Worm (Caenorhabditis elegans) whole organism, late embryonic: Measurements from ENCODE around the gene col-74.

Source experiments
- C08G9.2 ChIP-seq: sonication (generic microtip); optimal IDR thresholded peaks from 2 replicates; lab custom pipeline; 2016; ENCODE audit warnings: mild to moderate bottlenecking, missing genetic modification characterization, moderate library complexity, missing compliant biosample characterization
- K02D7.2 ChIP-seq: sonication (generic microtip); optimal IDR thresholded peaks from 2 replicates; lab custom pipeline; 2017; ENCODE audit warnings: mild to moderate bottlenecking, missing genetic modification characterization, missing compliant biosample characterization
- T23F11.4 ChIP-seq: fragments of 200-800 bp; sonication (Bioruptor generic); optimal IDR thresholded peaks from 2 replicates; lab custom pipeline; 2018; ENCODE audit warnings: mild to moderate bottlenecking, missing genetic modification characterization, missing compliant biosample characterization
- Y22D7AL.16 ChIP-seq: sonication (generic microtip); optimal IDR thresholded peaks from 2 replicates; lab custom pipeline; 2016; ENCODE audit warnings: missing genetic modification characterization, missing compliant biosample characterization
- ahr-1 ChIP-seq: sonication (generic microtip); optimal IDR thresholded peaks from 2 replicates; lab custom pipeline; 2016; ENCODE audit warnings: missing genetic modification characterization, missing compliant biosample characterization
- ama-1 ChIP-seq: fragments of 150-350 bp; optimal IDR thresholded peaks from 2 replicates; lab custom pipeline; 2014
- ceh-14 ChIP-seq: sonication (generic microtip); optimal IDR thresholded peaks from 2 replicates; lab custom pipeline; 2016; ENCODE audit warnings: missing genotype, missing genetic modification characterization, missing compliant biosample characterization
- ceh-18 ChIP-seq: sonication (generic microtip); optimal IDR thresholded peaks from 2 replicates; lab custom pipeline; 2016; ENCODE audit warnings: missing genetic modification characterization, missing compliant biosample characterization
- ceh-19 ChIP-seq: fragments of 200-800 bp; sonication (Bioruptor generic); optimal IDR thresholded peaks from 2 replicates; lab custom pipeline; 2018; ENCODE audit warnings: mild to moderate bottlenecking, missing genetic modification characterization, missing compliant biosample characterization
- ceh-2 ChIP-seq: sonication (generic microtip); optimal IDR thresholded peaks from 2 replicates; lab custom pipeline; 2016; ENCODE audit warnings: missing genotype, missing genetic modification characterization, missing compliant biosample characterization
- ceh-22 ChIP-seq: sonication (generic microtip); optimal IDR thresholded peaks from 2 replicates; lab custom pipeline; 2017; ENCODE audit warnings: missing biosample characterization, missing genetic modification characterization
- ceh-31 ChIP-seq: sonication (generic microtip); optimal IDR thresholded peaks from 2 replicates; lab custom pipeline; 2016; ENCODE audit warnings: missing genetic modification characterization, missing compliant biosample characterization
- ceh-34 ChIP-seq: sonication (generic microtip); optimal IDR thresholded peaks from 2 replicates; lab custom pipeline; 2016; ENCODE audit warnings: mild to moderate bottlenecking, missing genetic modification characterization, missing compliant biosample characterization
- ceh-48 ChIP-seq: sonication (generic microtip); optimal IDR thresholded peaks from 2 replicates; lab custom pipeline; 2016; ENCODE audit warnings: missing genetic modification characterization, inconsistent platforms, missing compliant biosample characterization
- ceh-9 ChIP-seq: sonication (generic microtip); optimal IDR thresholded peaks from 2 replicates; lab custom pipeline; 2016; ENCODE audit warnings: mild to moderate bottlenecking, missing genetic modification characterization, inconsistent platforms, missing compliant biosample characterization
- dmd-4 ChIP-seq: sonication (generic microtip); optimal IDR thresholded peaks from 2 replicates; lab custom pipeline; 2016; ENCODE audit warnings: borderline replicate concordance, missing genetic modification characterization, missing compliant biosample characterization
- dve-1 ChIP-seq: sonication (generic microtip); optimal IDR thresholded peaks from 2 replicates; lab custom pipeline; 2017; ENCODE audit warnings: antibody characterized with exemption, mild to moderate bottlenecking, missing genetic modification characterization, missing compliant biosample characterization
- elt-2 ChIP-seq: sonication (generic microtip); optimal IDR thresholded peaks from 2 replicates; lab custom pipeline; 2016; ENCODE audit warnings: missing genetic modification reagents, missing genetic modification characterization, missing compliant biosample characterization
- eyg-1 ChIP-seq: sonication (generic microtip); optimal IDR thresholded peaks from 2 replicates; lab custom pipeline; 2016; ENCODE audit warnings: missing genotype, missing genetic modification characterization, missing compliant biosample characterization
- fax-1 ChIP-seq: sonication (generic microtip); optimal IDR thresholded peaks from 2 replicates; lab custom pipeline; 2016; ENCODE audit warnings: missing genotype, missing genetic modification characterization, missing compliant biosample characterization
- fkh-10 ChIP-seq: fragments of 150-350 bp; optimal IDR thresholded peaks from 2 replicates; lab custom pipeline; 2014; ENCODE audit warnings: missing biosample characterization, missing genetic modification reagents, missing genetic modification characterization
- fkh-6 ChIP-seq: sonication (generic microtip); optimal IDR thresholded peaks from 2 replicates; lab custom pipeline; 2016; ENCODE audit warnings: missing genetic modification characterization, missing compliant biosample characterization
- gmeb-2 ChIP-seq: sonication (generic microtip); optimal IDR thresholded peaks from 2 replicates; lab custom pipeline; 2016; ENCODE audit warnings: missing genetic modification characterization, inconsistent platforms, missing compliant biosample characterization
- hlh-13 ChIP-seq: fragments of 200-800 bp; sonication (Bioruptor generic); optimal IDR thresholded peaks from 2 replicates; lab custom pipeline; 2018; ENCODE audit warnings: mild to moderate bottlenecking, missing genetic modification characterization, missing compliant biosample characterization
- hlh-15 ChIP-seq: sonication (generic microtip); optimal IDR thresholded peaks from 2 replicates; lab custom pipeline; 2016; ENCODE audit warnings: missing genetic modification characterization, missing compliant biosample characterization
- hlh-8 ChIP-seq: sonication (generic microtip); optimal IDR thresholded peaks from 2 replicates; lab custom pipeline; 2016; ENCODE audit warnings: missing genotype, missing genetic modification characterization, missing compliant biosample characterization
- nfya-1 ChIP-seq: sonication (generic microtip); optimal IDR thresholded peaks from 2 replicates; lab custom pipeline; 2017; ENCODE audit warnings: missing genetic modification characterization, mild to moderate bottlenecking, missing compliant biosample characterization, antibody characterized with exemption, moderate library complexity
- nhr-11 ChIP-seq: fragments of 150-350 bp; optimal IDR thresholded peaks from 2 replicates; lab custom pipeline; 2014; ENCODE audit warnings: missing biosample characterization, missing genetic modification characterization
- odd-2 ChIP-seq: sonication (generic microtip); optimal IDR thresholded peaks from 2 replicates; lab custom pipeline; 2017; ENCODE audit warnings: antibody characterized with exemption, mild to moderate bottlenecking, missing genetic modification characterization, missing compliant biosample characterization
- pag-3 ChIP-seq: sonication (generic microtip); optimal IDR thresholded peaks from 2 replicates; lab custom pipeline; 2016; ENCODE audit warnings: missing compliant biosample characterization, missing genetic modification characterization, borderline replicate concordance
- pax-1 ChIP-seq: fragments of 150-350 bp; optimal IDR thresholded peaks from 2 replicates; lab custom pipeline; 2014; ENCODE audit warnings: missing biosample characterization, missing genetic modification characterization
- pha-2 ChIP-seq: sonication (generic microtip); optimal IDR thresholded peaks from 2 replicates; lab custom pipeline; 2017; ENCODE audit warnings: mild to moderate bottlenecking, missing genetic modification characterization, missing compliant biosample characterization
- pha-4 ChIP-seq: fragments of 150-350 bp; optimal IDR thresholded peaks from 2 replicates; lab custom pipeline; 2018; ENCODE audit warnings: missing biosample characterization, missing genetic modification reagents, missing genetic modification characterization
- sox-4 ChIP-seq: sonication (generic microtip); optimal IDR thresholded peaks from 2 replicates; lab custom pipeline; 2017; ENCODE audit warnings: mild to moderate bottlenecking, missing genetic modification characterization, inconsistent platforms, missing compliant biosample characterization
- syd-9 ChIP-seq: sonication (generic microtip); optimal IDR thresholded peaks from 2 replicates; lab custom pipeline; 2016; ENCODE audit warnings: mild to moderate bottlenecking, missing genetic modification characterization, moderate library complexity, missing compliant biosample characterization
- unc-3 ChIP-seq, 2 experiments: fragments of 200-800 bp in 1 of 2; sonication (Bioruptor generic) in 1 of 2; sonication (generic microtip) in 1 of 2; conservative IDR thresholded peaks in 1 of 2; optimal IDR thresholded peaks in 1 of 2; 2 replicates each; pipeline versions ENCODE4 v1.3.6 to Lab custom; 2016 to 2022; ENCODE audit warnings: missing compliant biosample characterization in 2 of 2, missing genetic modification characterization in 2 of 2, missing genetic modification reagents in 1 of 2
- unc-42 ChIP-seq: sonication (generic microtip); optimal IDR thresholded peaks from 2 replicates; lab custom pipeline; 2016; ENCODE audit warnings: missing genotype, missing genetic modification characterization, missing compliant biosample characterization
- zip-5 ChIP-seq: sonication (generic microtip); optimal IDR thresholded peaks from 2 replicates; lab custom pipeline; 2016; ENCODE audit warnings: missing genetic modification characterization, missing compliant biosample characterization

col-74 gene

DNA sequence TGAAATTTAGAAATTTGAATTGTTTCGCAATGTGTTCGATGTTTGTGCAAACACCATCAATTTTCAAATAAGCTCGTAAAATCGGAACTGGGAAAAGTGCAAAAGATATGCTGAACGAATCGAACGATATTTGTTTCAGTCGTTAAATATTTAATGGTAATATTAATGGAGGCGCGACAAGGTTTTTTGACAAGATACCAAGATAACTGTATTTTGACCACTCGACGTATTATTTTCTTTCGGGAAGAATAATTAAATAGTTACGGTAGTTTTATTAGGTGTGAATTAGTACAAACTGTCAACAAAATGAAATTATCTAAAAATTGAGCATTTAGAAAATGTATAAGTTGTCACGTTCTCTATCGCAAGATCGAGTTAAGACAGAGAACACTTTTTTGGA is 25.9 kb upstream of the col-74 start:
- TF ChIP-seq pha-2 (no peak), eyg-1 (tag; lab: Kevin White, UChicago) (no peak), T23F11.4 (no peak), ceh-18 (no peak), ama-1 (no peak), ceh-34 (tag; lab: Kevin White, UChicago) (no peak), C08G9.2 (tag; lab: Kevin White, UChicago) (no peak)

DNA sequence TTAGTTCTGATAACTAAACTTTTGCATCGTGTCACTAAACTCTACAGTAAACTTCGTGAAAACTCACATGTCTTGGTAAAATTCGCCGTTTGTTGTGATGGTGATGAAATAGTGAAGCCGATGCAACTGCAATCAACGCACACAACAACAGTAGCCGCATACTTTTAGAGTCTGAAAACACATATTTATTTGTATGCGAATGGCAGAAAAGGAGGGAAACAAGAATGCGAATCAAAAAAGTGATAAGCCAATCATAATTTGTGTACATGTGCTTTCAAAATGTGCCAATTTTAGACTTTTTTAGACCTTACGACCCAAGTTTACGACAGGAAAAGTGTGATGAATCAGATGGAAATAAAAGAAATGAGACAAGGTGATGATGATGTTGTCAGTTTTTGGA is 24.9 kb upstream of the col-74 start, which contains the start of gene K05F1.10:
Gene K05F1.10 (minus strand): TSS at position 171 of the 400 bp plus-strand sequence.
- TF ChIP-seq ceh-2 (tag; lab: Kevin White, UChicago) (no peak), sox-4 (tag; lab: Kevin White, UChicago) (no peak), elt-2 (tag; lab: Kevin White, UChicago) (no peak), ceh-9 (tag; lab: Kevin White, UChicago) (no peak), fkh-10 (GFP tag; lab: Kevin White, UChicago) (no peak), nfya-1 (tag; lab: Kevin White, UChicago) (no peak), ceh-31 (tag; lab: Kevin White, UChicago) (no peak), ceh-19 (no peak), pha-4 (tag; lab: Kevin White, UChicago) (no peak)
- TF ChIP-seq, all 69 proteins: peak for 0

DNA sequence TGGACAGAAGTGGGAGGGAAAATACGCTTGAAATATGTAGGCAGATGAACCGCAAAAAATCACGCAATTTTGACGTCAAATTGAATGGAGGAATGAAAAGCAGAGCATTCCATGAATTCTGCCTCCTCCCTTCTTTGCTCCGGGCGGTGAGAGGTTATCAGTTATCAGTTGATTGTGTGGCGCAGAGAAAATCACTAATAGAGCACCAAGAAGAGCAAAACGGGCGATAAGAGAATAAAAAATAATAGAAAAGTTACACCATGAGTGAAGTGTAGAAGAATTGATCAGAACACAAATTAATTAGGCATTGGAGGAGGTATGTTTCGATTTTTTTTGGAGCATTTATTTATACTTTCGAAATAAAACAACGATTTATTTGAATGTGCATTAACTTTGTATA is 23.6 kb upstream of the col-74 start:
- TF ChIP-seq odd-2 (no peak), hlh-8 (tag; lab: Kevin White, UChicago) (no peak), K02D7.2 (tag; lab: Kevin White, UChicago) (no peak), C08G9.2 (tag; lab: Kevin White, UChicago) (no peak), unc-42 (tag; lab: Kevin White, UChicago) (no peak), Y22D7AL.16 (tag; lab: Kevin White, UChicago) (no peak), ahr-1 (tag; lab: Kevin White, UChicago) (no peak), pag-3 (tag; lab: Kevin White, UChicago) (no peak), gmeb-2 (no peak), ceh-18 (no peak), ceh-22 (tag; lab: Kevin White, UChicago) (no peak), zip-5 (tag; lab: Kevin White, UChicago) (no peak), ceh-19 (no peak), fkh-6 (tag; lab: Kevin White, UChicago) (no peak), hlh-15 (tag; lab: Kevin White, UChicago) (no peak), dve-1 (tag; lab: Kevin White, UChicago) (no peak), dmd-4 (no peak), ceh-48 (no peak), hlh-13 (no peak), unc-3 (GFP tag; conservative IDR thresholded peaks at IDR 0.05; lab: Robert Waterston, UW) (no peak), unc-3 (tag; optimal IDR thresholded peaks at IDR 0.05; lab: Kevin White, UChicago) (no peak)

DNA sequence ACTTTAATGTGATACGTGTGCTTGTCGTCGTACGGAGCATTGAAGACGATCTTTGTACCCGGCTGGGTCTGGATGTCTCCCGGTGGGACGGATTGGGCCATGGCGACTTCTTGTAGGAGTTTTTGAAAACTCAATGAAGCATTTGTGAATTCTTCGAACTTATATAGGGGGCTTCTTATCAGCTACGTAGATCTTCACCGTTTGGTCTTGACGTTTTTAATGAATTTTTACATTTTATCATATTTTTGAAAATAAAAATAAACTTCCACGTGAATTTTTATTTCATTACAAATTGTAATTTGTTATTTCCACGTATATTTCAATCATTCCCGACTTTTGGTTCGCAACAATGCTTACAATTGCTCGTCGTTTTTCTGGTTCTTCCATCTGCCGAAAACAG is 19.9 kb upstream of the col-74 start, which contains the start of the genes msp-64 and ZK1248.5:
Gene msp-64 (minus strand): TSS at position 101 of the 400 bp plus-strand sequence.
Gene ZK1248.5 (plus strand): TSS at position 285 of the 400 bp plus-strand sequence.
- TF ChIP-seq pax-1 (tag; lab: Kevin White, UChicago) (no peak), fax-1 (tag; lab: Kevin White, UChicago) (no peak), syd-9 (tag; lab: Kevin White, UChicago) (no peak), nhr-11 (tag; lab: Kevin White, UChicago) (no peak), ceh-14 (tag; lab: Kevin White, UChicago) (no peak)
